Worm (Caenorhabditis elegans) whole organism, late embryonic: ENCODE measurements around the gene fbxa-12.

Experiments used
- F13H6.1 ChIP-seq: sonication (generic microtip); optimal IDR thresholded peaks from 2 replicates; lab custom pipeline; 2016; ENCODE audit warnings: missing genetic modification characterization, missing compliant biosample characterization
- K02D7.2 ChIP-seq: sonication (generic microtip); optimal IDR thresholded peaks from 2 replicates; lab custom pipeline; 2017; ENCODE audit warnings: mild to moderate bottlenecking, missing genetic modification characterization, missing compliant biosample characterization
- K09A11.1 ChIP-seq: sonication (generic microtip); optimal IDR thresholded peaks from 2 replicates; lab custom pipeline; 2017; ENCODE audit warnings: antibody characterized with exemption, mild to moderate bottlenecking, missing genetic modification characterization, missing compliant biosample characterization; ENCODE audit not compliant: insufficient read depth
- ahr-1 ChIP-seq: sonication (generic microtip); optimal IDR thresholded peaks from 2 replicates; lab custom pipeline; 2016; ENCODE audit warnings: missing genetic modification characterization, missing compliant biosample characterization
- ceh-34 ChIP-seq: sonication (generic microtip); optimal IDR thresholded peaks from 2 replicates; lab custom pipeline; 2016; ENCODE audit warnings: mild to moderate bottlenecking, missing genetic modification characterization, missing compliant biosample characterization
- che-1 ChIP-seq: sonication (generic microtip); optimal IDR thresholded peaks from 2 replicates; lab custom pipeline; 2016; ENCODE audit warnings: mild to moderate bottlenecking, missing genetic modification characterization, missing compliant biosample characterization
- elt-2 ChIP-seq: sonication (generic microtip); optimal IDR thresholded peaks from 2 replicates; lab custom pipeline; 2016; ENCODE audit warnings: missing genetic modification reagents, missing genetic modification characterization, missing compliant biosample characterization
- fkh-10 ChIP-seq: fragments of 150-350 bp; optimal IDR thresholded peaks from 2 replicates; lab custom pipeline; 2014; ENCODE audit warnings: missing biosample characterization, missing genetic modification reagents, missing genetic modification characterization
- gmeb-2 ChIP-seq: sonication (generic microtip); optimal IDR thresholded peaks from 2 replicates; lab custom pipeline; 2016; ENCODE audit warnings: missing genetic modification characterization, inconsistent platforms, missing compliant biosample characterization
- nhr-11 ChIP-seq: fragments of 150-350 bp; optimal IDR thresholded peaks from 2 replicates; lab custom pipeline; 2014; ENCODE audit warnings: missing biosample characterization, missing genetic modification characterization
- pha-4 ChIP-seq: fragments of 150-350 bp; optimal IDR thresholded peaks from 2 replicates; lab custom pipeline; 2018; ENCODE audit warnings: missing biosample characterization, missing genetic modification reagents, missing genetic modification characterization
- pros-1 ChIP-seq: fragments of 150-350 bp; optimal IDR thresholded peaks from 2 replicates; lab custom pipeline; 2014; ENCODE audit warnings: missing biosample characterization, missing genetic modification reagents, missing genetic modification characterization
- ttx-3 ChIP-seq: sonication (generic microtip); optimal IDR thresholded peaks from 2 replicates; lab custom pipeline; 2016; ENCODE audit warnings: missing genetic modification reagents, missing genetic modification characterization, missing compliant biosample characterization

ce11 chrIII:2223932-2224331, 4.4 kb downstream of the fbxa-12 start, which contains the start of gene srd-65:
- TF ChIP-seq che-1 (tag; lab: Kevin White, UChicago) (no peak), pros-1 (tag; lab: Kevin White, UChicago) (no peak), ceh-34 (tag; lab: Kevin White, UChicago) (no peak), pha-4 (tag; lab: Kevin White, UChicago) (no peak), K09A11.1 (tag; lab: Kevin White, UChicago) (no peak), fkh-10 (GFP tag; lab: Kevin White, UChicago) (no peak), ahr-1 (no peak), nhr-11 (tag; lab: Kevin White, UChicago) (no peak), K02D7.2 (tag; lab: Kevin White, UChicago) (no peak), elt-2 (tag; lab: Kevin White, UChicago) (no peak), F13H6.1 (tag; lab: Kevin White, UChicago) (no peak), ttx-3 (tag; lab: Kevin White, UChicago) (no peak), gmeb-2 (tag; lab: Kevin White, UChicago) (no peak)
